Worm (Caenorhabditis elegans) whole organism, early embryonic: Measurements from ENCODE around the gene fbxa-196.

Experiments
- B0310.2 ChIP-seq: sonication (generic microtip); optimal IDR thresholded peaks from 2 replicates; lab custom pipeline; 2016; ENCODE audit warnings: mild to moderate bottlenecking, missing genetic modification characterization, missing compliant biosample characterization
- F13C5.2 ChIP-seq: sonication (generic microtip); optimal IDR thresholded peaks from 2 replicates; lab custom pipeline; 2017; ENCODE audit warnings: mild to moderate bottlenecking, missing genetic modification characterization, inconsistent platforms, missing compliant biosample characterization
- aly-1 ChIP-seq: sonication (generic microtip); optimal IDR thresholded peaks from 2 replicates; lab custom pipeline; 2016; ENCODE audit warnings: missing genetic modification characterization, missing compliant biosample characterization
- ama-1 ChIP-seq: fragments of 150-350 bp; optimal IDR thresholded peaks from 2 replicates; lab custom pipeline; 2014
- ceh-13 ChIP-seq: fragments of 200-800 bp; sonication (Bioruptor generic); optimal IDR thresholded peaks from 2 replicates; lab custom pipeline; 2018; ENCODE audit warnings: mild to moderate bottlenecking, missing genetic modification characterization, missing compliant biosample characterization
- ceh-36 ChIP-seq: sonication (generic microtip); optimal IDR thresholded peaks from 2 replicates; lab custom pipeline; 2016; ENCODE audit warnings: missing genetic modification characterization, inconsistent platforms, missing compliant biosample characterization
- ets-7 ChIP-seq: sonication (generic microtip); optimal IDR thresholded peaks from 2 replicates; lab custom pipeline; 2016; ENCODE audit warnings: missing genotype, missing genetic modification characterization, missing compliant biosample characterization
- flt-1 ChIP-seq: fragments of 200-800 bp; sonication (Bioruptor generic); IDR thresholded peaks from 2 replicates; pipeline ENCODE4 v1.3.6; 2022; ENCODE audit warnings: missing genetic modification characterization, missing compliant biosample characterization
- hmbx-1 ChIP-seq: sonication (generic microtip); optimal IDR thresholded peaks from 2 replicates; lab custom pipeline; 2016; ENCODE audit warnings: mild to moderate bottlenecking, missing genetic modification characterization, missing compliant biosample characterization
- hmg-4 ChIP-seq: fragments of 200-800 bp; sonication (Bioruptor generic); optimal IDR thresholded peaks from 2 replicates; lab custom pipeline; 2018; ENCODE audit warnings: mild to moderate bottlenecking, missing genetic modification characterization, missing compliant biosample characterization
- hnd-1 ChIP-seq: sonication (generic microtip); optimal IDR thresholded peaks from 2 replicates; lab custom pipeline; 2016; ENCODE audit warnings: missing genetic modification characterization, missing compliant biosample characterization
- pes-1 ChIP-seq: fragments of 200-800 bp; sonication (Bioruptor generic); IDR thresholded peaks from 2 replicates; pipeline ENCODE4 v1.3.6; 2022; ENCODE audit warnings: missing genetic modification reagents, missing genetic modification characterization, missing compliant biosample characterization
- scrt-1 ChIP-seq: fragments of 200-800 bp; sonication (Bioruptor generic); IDR thresholded peaks from 2 replicates; pipeline ENCODE4 v1.3.6; 2022; ENCODE audit warnings: missing genetic modification characterization, missing compliant biosample characterization
- sea-1 ChIP-seq: fragments of 200-800 bp; sonication (Bioruptor generic); conservative IDR thresholded peaks from 2 replicates; pipeline ENCODE4 v1.3.6; 2022; ENCODE audit warnings: missing genetic modification characterization, missing compliant biosample characterization
- tbx-11 ChIP-seq: fragments of 200-800 bp; sonication (Bioruptor generic); IDR thresholded peaks from 2 replicates; pipeline ENCODE4 v1.3.6; 2022; ENCODE audit warnings: missing genetic modification characterization, missing compliant biosample characterization
- tbx-37 ChIP-seq: fragments of 200-800 bp; sonication (Bioruptor generic); conservative IDR thresholded peaks from 2 replicates; pipeline ENCODE4 v1.3.6; 2022; ENCODE audit warnings: missing genetic modification reagents, missing genetic modification characterization, missing compliant biosample characterization
- tra-4 ChIP-seq: sonication (generic microtip); optimal IDR thresholded peaks from 2 replicates; lab custom pipeline; 2017; ENCODE audit warnings: missing genetic modification characterization, missing compliant biosample characterization

fbxa-196 gene

DNA sequence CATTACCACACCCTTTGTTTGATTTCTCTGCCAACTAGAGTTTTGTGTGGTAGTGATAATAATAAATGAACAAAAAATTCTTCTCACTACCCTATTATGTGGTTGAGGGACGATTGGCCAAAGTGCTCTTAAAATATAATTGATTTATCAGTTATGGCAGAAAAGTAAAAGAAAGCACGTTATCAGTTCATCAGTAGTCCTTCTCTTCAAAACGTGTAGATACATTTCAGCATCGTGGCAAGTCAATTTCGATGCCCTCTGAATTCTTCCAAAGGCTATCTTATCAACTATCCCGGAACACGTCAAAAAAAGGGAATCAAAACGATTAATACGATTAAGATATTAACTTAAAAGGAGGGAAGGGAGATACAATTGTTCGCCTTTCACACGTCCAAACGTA is 35.4 kb upstream of the fbxa-196 start:
- TF ChIP-seq ceh-36, result no peak

DNA sequence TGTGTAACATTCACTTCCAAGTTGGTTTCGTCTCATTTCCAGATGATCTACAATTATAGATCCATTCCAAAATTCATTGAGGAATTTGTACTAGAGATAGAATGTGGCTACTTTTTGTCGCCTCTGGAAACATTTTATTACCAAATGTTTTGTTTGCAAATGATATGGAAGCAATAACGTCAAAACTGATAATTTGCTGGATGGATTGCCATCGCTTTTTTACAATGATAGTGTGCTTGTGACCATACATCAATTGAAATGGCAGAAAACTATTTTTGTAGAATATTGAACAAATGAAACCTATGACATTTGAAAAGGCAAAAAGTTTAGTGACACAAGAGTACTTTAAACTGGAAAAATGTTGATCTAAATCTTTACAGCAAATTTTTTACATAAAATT is 34.0 kb upstream of the fbxa-196 start:
- TF ChIP-seq hmbx-1 (tag; lab: Kevin White, UChicago) (no peak), tbx-11 (no peak), aly-1 (no peak), scrt-1 (GFP tag; lab: Robert Waterston, UW) (no peak), ama-1 (lab: Kevin White, UChicago) (no peak), hnd-1 (no peak), ceh-36 (no peak), pes-1 (GFP tag; lab: Robert Waterston, UW) (no peak), flt-1 (GFP tag; lab: Robert Waterston, UW) (no peak), F13C5.2 (no peak), sea-1 (GFP tag; lab: Robert Waterston, UW) (no peak), tbx-37 (no peak), tra-4 (tag; lab: Kevin White, UChicago) (no peak), ets-7 (no peak)

DNA sequence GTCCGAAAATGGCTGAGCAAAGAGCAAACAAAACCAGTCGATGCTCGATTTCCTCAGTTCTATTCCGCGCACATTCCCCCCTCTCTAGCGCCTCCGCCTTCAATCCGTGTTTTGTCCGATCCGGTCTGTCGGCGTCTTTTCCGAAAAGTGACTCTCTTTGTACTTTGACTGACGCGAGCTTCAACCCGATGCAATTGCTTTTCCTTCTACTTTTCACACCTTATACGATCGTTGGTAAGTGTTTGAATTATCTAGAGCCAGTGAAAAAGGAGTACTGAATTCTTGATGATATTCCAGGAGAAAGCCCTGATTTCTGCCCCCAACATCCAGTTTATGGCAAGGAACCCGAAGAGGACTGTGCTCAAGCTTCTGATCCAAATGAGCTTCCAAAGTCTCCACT is 33.5 kb upstream of the fbxa-196 start, which contains the start of gene cht-6:
TSS of gene cht-6 (plus strand) at position 9 of the 400 bp plus-strand sequence.
- TF ChIP-seq scrt-1 (GFP tag; lab: Robert Waterston, UW) (no peak), B0310.2 (no peak), ceh-36 (no peak), ets-7 (no peak), tra-4 (tag; lab: Kevin White, UChicago) (no peak), hmg-4 (no peak), aly-1 (no peak)

DNA sequence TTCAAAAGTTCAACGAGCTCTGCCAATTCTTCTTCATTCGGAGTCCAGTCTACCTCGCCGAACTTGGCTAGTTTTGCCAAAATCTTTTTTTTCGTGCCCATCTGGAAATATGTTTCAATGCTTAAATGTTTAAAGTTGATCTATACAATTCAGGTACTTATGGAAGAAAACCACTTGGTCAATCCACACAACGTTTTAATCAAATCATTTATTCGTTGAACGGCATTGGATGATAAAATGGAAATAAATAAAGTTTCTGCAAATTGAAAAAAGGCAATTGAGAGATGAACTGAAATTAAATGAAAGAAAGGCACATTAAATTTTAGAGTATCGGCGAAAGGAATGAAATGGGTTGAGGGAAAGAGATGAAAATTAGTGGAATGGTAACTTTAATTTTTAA is 24.4 kb upstream of the fbxa-196 start, which contains the start of gene urb-1:
TSS of gene urb-1 (minus strand) at position 101 of the 400 bp plus-strand sequence.
- TF ChIP-seq ceh-13 (GFP tag; lab: Kevin White, UChicago) (no peak), B0310.2 (no peak), scrt-1 (GFP tag; lab: Robert Waterston, UW) (no peak), tbx-37 (no peak), ama-1 (lab: Kevin White, UChicago) (peak; percentile 17)

DNA sequence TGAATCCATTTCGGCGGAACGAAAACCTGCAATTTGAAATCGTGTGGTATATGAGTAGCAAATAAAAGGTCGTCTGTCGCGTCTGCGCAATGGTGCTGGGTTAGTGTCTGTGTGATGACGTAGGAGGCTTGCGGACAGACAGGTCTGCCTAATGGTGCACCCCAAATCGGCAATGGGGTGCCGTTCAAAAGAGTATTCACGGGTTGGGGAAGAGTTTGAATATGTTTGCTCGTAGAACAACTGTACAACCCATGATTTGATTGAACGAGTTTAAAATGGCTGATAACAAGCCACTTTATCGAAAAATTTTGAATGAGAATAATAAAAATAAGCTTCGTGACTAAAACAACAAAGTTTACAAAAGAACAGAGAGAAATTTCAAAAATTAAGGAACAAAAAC is 22.5 kb upstream of the fbxa-196 start, which contains the start of gene T05H4.11:
TSS of gene T05H4.11 (minus strand) at position 335 of the 400 bp plus-strand sequence.
- TF ChIP-seq B0310.2 (no peak), aly-1 (no peak), tbx-11 (no peak), sea-1 (GFP tag; lab: Robert Waterston, UW) (no peak), ceh-13 (GFP tag; lab: Kevin White, UChicago) (no peak), flt-1 (GFP tag; lab: Robert Waterston, UW) (no peak), pes-1 (GFP tag; lab: Robert Waterston, UW) (no peak), tbx-37 (no peak), hmbx-1 (tag; lab: Kevin White, UChicago) (no peak), ets-7 (no peak), ceh-36 (no peak), tra-4 (tag; lab: Kevin White, UChicago) (no peak)

DNA sequence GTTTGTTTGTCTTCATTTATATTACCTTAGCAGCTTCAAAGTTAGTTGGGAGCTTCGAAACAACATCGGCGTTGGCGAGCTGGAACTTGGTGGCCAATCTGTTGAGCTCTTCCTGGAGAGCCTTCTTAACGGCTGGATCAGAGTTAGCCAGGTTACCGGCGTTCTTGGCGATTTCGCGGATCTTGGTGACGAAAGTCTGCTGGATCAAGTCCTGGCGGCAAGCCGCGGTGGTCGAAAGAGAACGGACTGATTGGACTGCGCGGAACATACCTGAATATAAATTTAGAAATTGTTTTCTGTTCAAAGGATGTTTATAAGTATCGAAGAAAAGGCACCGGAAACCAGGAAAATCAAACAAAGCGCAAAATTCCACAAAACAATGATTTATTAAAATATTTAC is 21.6 kb upstream of the fbxa-196 start, which contains the start of gene atp-4:
TSS of gene atp-4 (minus strand) at position 270 of the 400 bp plus-strand sequence.
- TF ChIP-seq tra-4 (tag; lab: Kevin White, UChicago) (no peak), tbx-37 (no peak), ceh-13 (GFP tag; lab: Kevin White, UChicago) (no peak), ets-7 (no peak), scrt-1 (GFP tag; lab: Robert Waterston, UW) (no peak), hnd-1 (no peak), tbx-11 (no peak), ama-1 (lab: Kevin White, UChicago) (no peak), hmg-4 (no peak), B0310.2 (no peak), flt-1 (GFP tag; lab: Robert Waterston, UW) (no peak)

DNA sequence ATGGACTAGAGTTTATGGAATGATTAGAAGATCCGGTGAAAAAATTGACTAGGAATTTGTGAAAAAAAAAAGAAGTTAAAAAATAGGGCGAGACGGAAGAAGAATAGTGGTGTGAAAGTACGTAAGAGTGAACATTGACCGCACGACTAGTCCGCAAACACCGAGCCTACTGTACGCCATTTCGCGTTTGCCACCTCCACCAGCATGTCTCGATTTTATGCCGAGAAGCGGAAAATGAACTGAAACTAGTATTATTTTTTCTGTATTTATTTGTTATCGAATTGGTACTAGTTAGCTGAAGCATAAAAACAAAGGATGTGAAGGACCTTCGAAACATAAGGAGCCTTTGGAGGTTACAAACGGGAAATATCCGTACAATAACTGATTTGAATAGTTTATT is 21.0 kb upstream of the fbxa-196 start:
- TF ChIP-seq ets-7 (no peak), tbx-11 (no peak), F13C5.2 (peak; percentile 10), sea-1 (GFP tag; lab: Robert Waterston, UW) (no peak)

DNA sequence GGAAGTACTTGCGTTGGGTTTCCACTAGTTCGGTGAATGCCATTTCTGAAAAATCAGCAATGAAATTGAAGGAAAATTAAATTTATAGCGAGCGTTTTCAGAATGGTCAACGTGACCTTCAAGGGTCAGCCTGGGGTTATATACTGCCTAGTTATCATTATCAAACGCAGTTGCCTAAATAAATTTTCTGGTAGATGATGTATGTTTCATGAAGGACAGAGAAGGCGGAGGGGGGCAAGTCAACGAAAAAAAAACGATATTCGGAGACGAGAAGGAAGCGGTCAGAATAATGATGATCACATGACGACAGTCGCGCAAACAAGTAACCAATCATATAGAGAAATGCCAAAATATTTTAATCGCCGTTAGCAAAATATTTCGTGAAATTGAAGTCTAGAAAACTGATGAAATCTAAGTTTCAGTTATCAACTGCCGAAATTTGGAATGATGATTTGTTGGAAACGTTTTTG is 18.6 kb upstream of the fbxa-196 start, which contains the start of gene alh-4:
TSS of gene alh-4 (minus strand) at position 51 of the 470 bp plus-strand sequence.
- TF ChIP-seq tbx-37 (no peak), ceh-13 (GFP tag; lab: Kevin White, UChicago) (no peak), ets-7 (no peak), tra-4 (tag; lab: Kevin White, UChicago) (no peak), tbx-11 (no peak), flt-1 (GFP tag; lab: Robert Waterston, UW) (no peak), ama-1 (lab: Kevin White, UChicago) (no peak), scrt-1 (GFP tag; lab: Robert Waterston, UW) (no peak)

DNA sequence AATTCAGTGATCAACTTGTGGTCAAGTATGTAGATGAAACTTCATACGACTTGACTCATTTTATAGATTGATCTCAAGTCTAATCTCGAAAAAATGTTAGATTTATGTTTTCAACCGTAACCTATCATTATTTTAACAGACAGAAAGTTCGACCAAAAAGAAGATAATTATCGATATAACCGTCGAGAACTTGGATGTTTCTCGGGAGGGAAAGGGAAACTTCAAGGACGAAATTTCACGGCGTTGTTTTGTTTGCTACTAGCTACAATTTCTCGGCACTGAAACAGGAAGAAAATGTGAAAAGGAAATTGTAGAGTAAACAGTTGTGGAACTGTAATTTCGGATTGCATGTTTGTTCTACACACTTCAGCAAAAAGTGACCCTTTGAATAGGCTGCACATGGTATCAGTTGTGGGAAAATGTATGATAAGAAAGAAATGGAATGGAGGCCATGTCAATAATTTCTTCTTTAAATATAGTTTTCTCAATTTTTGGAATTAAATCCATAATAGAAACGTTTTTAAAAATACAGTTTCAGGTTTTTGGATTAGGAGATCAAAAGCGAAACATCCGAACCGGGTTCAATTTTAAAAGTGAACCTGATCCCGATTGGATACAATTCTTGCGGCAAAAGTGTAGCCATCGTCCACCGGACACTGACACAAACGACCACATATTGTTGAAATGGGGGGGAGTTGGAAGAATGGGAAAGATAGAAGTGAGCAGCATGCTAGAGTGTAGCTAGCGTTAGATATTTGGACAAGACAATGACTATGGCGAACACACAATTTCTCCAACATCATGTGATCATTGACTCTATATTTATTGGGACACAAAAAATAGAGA is 17.7 kb upstream of the fbxa-196 start:
- TF ChIP-seq tbx-37, result no peak
- no peak for TF ChIP-seq pes-1 (GFP tag; lab: Robert Waterston, UW)
- TF ChIP-seq hmbx-1 (tag; lab: Kevin White, UChicago), result no peak
- no peak for TF ChIP-seq ceh-13 (GFP tag; lab: Kevin White, UChicago)
- TF ChIP-seq flt-1 (GFP tag; lab: Robert Waterston, UW), result no peak
- no peak for TF ChIP-seq tbx-11
- no peak for TF ChIP-seq sea-1 (GFP tag; lab: Robert Waterston, UW)
- no peak for TF ChIP-seq F13C5.2
